Fruit fly (Drosophila melanogaster) Kc167 (cell line): ENCODE measurements around the gene Ir94d.

Experiments used
- Myc ChIP-seq: fragments of >200 bp; optimal IDR thresholded peaks from 2 replicates; lab custom pipeline; 2017; ENCODE audit warnings: missing external identifiers
- Sin3A ChIP-seq: fragments of >200 bp; optimal IDR thresholded peaks from 2 replicates; lab custom pipeline; 2018; ENCODE audit warnings: missing external identifiers
- h ChIP-seq: fragments of >200 bp; optimal IDR thresholded peaks from 3 replicates; lab custom pipeline; 2018; ENCODE audit warnings: missing external identifiers
- insv ChIP-seq: fragments of >200 bp; optimal IDR thresholded peaks from 3 replicates; lab custom pipeline; 2018; ENCODE audit warnings: missing external identifiers
- psq ChIP-seq: fragments of >200 bp; optimal IDR thresholded peaks from 2 replicates; lab custom pipeline; 2017; ENCODE audit warnings: missing external identifiers
- ttk ChIP-seq: sonication (Bioruptor generic); optimal IDR thresholded peaks from 2 replicates; lab custom pipeline; 2017; ENCODE audit warnings: missing external identifiers

Gene Ir94d

DNA sequence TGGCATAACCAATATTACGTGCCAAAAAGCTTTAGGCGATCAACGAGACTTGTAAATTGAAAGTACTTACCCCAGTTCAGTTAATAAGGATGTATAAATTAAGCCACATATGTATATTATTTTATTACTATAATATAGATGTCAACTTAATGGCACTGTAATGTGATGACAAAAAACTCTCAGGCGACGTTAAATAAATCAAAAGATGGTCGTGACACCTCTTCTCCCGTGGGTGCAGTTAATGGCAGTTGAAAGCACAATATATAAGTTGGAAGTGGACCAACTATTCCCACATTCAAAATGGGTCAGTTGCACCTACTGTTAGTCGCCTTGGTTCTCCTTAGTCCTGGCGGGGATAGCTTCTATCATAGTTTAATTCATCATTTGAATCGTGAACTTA is at the start of gene Ir94d:
Gene Ir94d (plus strand): TSS at position 301 of the 400 bp plus-strand sequence.
- TF ChIP-seq Myc (no peak), insv (lab: Kevin White, UChicago) (no peak), psq (lab: Kevin White, UChicago) (no peak), Sin3A (lab: Kevin White, UChicago) (no peak), ttk (lab: Kevin White, UChicago) (no peak), h (lab: Kevin White, UChicago) (no peak)

DNA sequence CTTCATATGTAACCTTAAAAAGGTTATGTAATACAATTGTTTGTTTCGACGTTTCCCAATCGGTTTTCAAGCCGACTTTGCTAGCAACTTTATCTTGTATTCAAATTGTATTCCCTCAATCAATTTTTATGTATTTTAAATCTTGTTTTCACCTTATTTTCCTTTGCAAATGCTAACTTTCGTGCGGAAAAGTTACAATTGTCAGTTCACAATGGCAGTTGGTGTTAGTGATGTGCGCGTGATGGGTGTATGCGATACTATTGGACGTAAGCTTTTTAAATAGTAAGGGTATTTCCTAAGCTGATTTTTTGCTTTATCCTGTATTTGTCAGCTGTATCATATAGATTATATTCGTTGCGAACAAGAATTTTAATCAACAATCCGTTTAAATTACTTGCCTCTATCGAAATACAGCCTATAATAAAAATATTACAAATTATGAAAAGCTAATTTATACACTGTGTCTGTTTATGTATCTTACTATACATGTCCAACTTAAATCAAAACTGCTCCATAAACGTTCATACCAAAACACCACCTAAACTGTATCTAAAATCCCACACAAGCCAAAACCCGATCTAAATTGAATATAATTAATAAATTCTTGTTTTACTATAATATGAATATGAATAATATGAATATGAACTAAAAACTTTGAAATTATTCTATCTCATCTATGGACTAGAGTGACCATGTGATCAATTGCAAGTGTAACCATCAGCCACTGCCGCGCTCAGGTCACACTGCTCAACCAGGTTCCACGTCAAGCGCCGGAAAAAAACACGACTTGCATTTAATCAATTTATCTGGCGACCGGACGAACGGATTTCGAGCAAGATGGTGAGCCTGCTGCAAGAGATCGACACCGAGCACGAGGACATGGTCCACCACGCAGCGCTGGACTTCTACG is 46.5 kb upstream of the Ir94d start, which contains the start of the genes ATPsynCF6 and Sec13:
Gene ATPsynCF6 (minus strand): TSS at position 236 of the 910 bp plus-strand sequence.
Gene Sec13 (plus strand): TSS at position 450 of the 910 bp plus-strand sequence.
- no peak for TF ChIP-seq psq (lab: Kevin White, UChicago)
- no peak for TF ChIP-seq Myc
- TF ChIP-seq insv (lab: Kevin White, UChicago): no peak
- no peak for TF ChIP-seq h (lab: Kevin White, UChicago)
- no peak for TF ChIP-seq Sin3A (lab: Kevin White, UChicago)
- TF ChIP-seq ttk (lab: Kevin White, UChicago): no peak

DNA sequence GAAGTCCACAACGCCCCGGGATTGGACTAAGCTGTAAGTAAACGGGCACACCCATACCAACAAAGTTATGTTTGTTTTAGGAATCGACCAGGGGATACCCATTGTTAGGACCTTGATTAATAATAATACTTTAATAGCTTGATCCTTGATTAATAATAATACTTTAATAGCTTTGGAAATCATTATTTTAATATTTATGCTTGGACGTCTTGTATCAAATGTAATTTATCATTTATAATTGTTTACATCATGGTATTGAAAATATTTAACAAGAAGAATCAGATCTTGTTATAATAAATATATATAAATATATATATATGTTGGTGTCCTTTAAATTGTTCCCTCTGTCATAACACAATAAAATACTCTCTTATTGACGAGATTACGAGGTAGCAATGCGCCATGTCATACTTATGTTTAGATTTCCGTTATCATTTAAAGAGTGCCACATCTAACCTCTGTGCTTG is 45.7 kb upstream of the Ir94d start:
- TF ChIP-seq Sin3A (lab: Kevin White, UChicago): no peak
- no peak for TF ChIP-seq ttk (lab: Kevin White, UChicago)
- no peak for TF ChIP-seq insv (lab: Kevin White, UChicago)
- TF ChIP-seq Myc: no peak
- no peak for TF ChIP-seq h (lab: Kevin White, UChicago)
- TF ChIP-seq psq (lab: Kevin White, UChicago): no peak

DNA sequence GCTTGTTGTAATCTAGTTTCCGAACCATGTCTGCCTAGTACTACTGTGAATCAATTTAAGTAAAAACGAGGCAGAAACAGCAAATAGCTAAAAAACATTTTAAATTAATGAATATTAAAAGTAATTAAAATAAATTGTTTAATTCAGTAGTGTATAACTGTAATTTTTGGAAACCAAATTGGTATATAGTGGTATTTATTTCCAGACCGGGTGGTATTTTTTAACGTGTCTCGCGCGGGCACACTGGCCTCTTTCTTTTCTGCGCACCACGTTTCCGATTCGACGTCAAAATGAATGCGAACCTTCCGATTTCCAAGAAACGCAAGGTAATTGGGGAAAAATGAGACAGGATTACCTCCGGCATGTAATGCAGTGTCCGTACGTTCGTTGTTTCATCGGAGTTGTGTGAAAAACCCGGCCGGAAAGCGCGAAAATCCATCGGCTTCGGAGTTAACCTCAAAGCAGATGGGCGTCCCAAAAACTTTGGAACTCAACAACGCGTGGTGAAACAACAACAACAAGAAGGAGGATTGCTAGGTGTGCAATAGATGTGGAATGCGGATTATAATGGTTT is 44.0 kb upstream of the Ir94d start, which contains the start of gene RpS3:
Gene RpS3 (plus strand): TSS at position 248 of the 574 bp plus-strand sequence.
- no peak for TF ChIP-seq psq (lab: Kevin White, UChicago)
- TF ChIP-seq Myc: no peak
- no peak for TF ChIP-seq insv (lab: Kevin White, UChicago)
- TF ChIP-seq ttk (lab: Kevin White, UChicago): no peak
- TF ChIP-seq h (lab: Kevin White, UChicago): no peak
- TF ChIP-seq Sin3A (lab: Kevin White, UChicago): no peak

DNA sequence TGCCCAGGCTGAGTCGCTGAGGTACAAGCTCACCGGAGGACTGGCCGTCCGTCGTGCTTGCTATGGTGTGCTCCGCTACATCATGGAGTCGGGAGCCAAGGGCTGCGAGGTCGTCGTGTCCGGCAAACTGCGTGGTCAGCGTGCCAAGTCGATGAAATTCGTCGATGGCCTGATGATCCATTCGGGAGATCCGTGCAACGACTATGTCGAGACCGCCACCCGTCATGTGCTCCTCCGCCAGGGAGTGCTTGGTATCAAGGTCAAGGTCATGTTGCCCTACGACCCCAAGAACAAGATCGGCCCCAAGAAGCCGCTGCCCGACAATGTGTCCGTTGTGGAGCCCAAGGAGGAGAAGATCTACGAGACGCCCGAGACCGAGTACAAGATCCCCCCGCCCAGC is 43.2 kb upstream of the Ir94d start:
- TF ChIP-seq ttk (lab: Kevin White, UChicago) (no peak), psq (lab: Kevin White, UChicago) (no peak), insv (lab: Kevin White, UChicago) (no peak), Sin3A (lab: Kevin White, UChicago) (no peak), h (lab: Kevin White, UChicago) (no peak), Myc (no peak)

DNA sequence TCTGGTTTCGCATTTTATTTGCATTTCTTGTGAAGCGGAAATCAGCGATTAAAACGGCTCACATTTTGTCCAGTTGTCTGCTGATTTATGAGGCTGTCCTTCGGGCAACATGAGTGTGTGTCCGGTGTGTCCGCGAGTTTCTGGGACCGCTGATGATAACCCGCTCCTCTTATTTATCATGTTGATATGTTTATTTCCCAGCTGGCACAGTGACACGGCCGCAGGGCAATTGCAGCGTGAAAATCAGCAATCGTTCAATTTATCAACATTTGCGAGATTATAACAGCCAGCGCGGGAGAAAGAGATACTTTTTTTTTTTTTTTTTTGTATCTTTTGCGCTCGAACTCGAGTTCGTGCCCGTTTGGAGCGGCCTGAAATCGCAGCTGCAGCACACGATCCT is 42.3 kb upstream of the Ir94d start:
- TF ChIP-seq h (lab: Kevin White, UChicago): no peak
- no peak for TF ChIP-seq insv (lab: Kevin White, UChicago)

DNA sequence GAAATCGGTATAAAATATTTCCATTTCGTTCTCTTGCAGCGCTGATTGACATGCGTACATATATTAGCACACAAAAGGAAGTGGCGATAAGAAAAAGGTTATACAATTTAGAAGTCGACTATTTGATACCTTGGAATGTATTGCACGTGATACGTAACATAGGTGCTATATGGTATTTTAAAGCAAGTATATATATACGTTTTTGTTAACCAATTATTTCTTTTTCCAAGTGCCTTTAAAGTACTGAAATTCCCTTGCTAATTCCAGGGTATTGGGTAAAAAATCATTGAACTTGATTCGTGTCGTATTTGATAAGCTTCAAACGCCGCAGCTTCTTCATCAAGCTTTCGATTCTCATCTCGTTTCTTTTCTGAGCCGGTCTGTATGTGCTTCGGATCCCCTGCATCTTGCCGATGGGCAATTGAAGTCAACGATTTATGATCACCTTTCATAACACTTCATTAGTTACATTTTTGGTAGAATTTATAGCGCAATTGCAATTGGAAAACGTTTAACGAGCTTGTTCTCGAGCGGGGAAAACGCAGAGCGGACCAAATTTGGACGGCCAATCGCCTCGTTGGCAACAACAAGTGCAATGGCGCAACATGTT is 39.0 kb upstream of the Ir94d start, which contains the start of gene CG4408:
Gene CG4408 (minus strand): TSS at position 60 of the 610 bp plus-strand sequence.
- no peak for TF ChIP-seq Myc
- no peak for TF ChIP-seq ttk (lab: Kevin White, UChicago)
- no peak for TF ChIP-seq h (lab: Kevin White, UChicago)
- no peak for TF ChIP-seq insv (lab: Kevin White, UChicago)
- TF ChIP-seq Sin3A (lab: Kevin White, UChicago): no peak
- no peak for TF ChIP-seq psq (lab: Kevin White, UChicago)

DNA sequence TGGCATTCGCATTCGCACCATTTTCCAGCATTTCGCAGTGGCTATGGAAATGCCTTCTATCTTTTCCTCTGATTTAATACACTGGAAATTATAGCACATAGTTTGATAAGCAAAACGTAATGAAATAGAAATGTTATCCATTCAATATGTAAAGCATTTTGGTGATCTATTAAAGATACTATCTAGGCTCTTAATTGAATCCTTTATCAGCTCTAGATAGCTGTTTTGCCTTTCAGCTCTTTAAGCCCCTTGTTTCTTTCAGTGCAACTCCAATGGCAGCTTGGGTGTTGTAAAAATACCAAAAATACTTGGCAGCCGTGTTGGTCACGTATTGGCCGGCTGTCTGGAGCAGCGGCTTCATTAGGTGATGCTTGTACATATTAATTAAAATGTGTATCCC is 37.6 kb upstream of the Ir94d start:
- TF ChIP-seq ttk (lab: Kevin White, UChicago) (no peak), insv (lab: Kevin White, UChicago) (no peak), Sin3A (lab: Kevin White, UChicago) (no peak), Myc (no peak), psq (lab: Kevin White, UChicago) (no peak), h (lab: Kevin White, UChicago) (no peak)

DNA sequence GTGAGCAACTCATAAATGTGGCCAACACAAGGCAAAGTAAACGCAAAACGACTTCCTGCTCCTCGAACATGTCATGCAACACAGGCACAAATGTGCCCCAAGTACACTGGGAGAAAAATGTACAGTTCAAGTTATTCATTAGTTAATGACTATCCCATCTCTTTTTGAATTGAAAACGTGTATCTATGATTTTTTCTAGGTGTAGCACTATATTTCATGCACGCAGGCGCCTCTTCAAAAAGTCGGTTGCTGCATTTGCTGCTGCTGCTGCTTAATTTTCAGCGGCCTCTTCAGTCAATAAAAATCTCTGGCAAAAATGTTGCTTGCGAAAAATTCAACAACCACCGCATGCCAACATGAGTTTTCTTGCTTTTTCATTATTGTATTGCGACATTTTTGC is 35.1 kb upstream of the Ir94d start:
- TF ChIP-seq psq (lab: Kevin White, UChicago) (no peak), insv (lab: Kevin White, UChicago) (no peak), h (lab: Kevin White, UChicago) (no peak), Sin3A (lab: Kevin White, UChicago) (no peak), ttk (lab: Kevin White, UChicago) (no peak), Myc (no peak)

DNA sequence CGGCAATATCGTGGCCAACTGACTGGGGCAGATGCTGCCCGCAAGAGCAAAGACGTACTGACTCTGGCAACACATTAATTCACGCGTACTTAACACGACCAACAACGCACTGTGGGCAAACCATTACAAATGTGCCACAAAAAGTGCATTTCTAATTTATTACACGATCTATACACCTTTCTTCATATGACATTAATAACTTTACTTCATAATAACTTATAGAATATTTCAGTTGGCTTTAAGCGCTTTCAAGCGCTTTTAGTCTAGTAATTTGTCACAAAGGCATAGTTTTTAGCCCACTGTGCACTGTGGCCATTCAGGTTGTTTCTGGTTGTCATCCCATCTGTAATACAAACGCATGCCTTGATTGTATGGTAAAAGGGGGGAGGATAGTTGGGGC is 34.4 kb upstream of the Ir94d start:
- TF ChIP-seq insv (lab: Kevin White, UChicago) (no peak), Myc (no peak), psq (lab: Kevin White, UChicago) (no peak), ttk (lab: Kevin White, UChicago) (no peak), h (lab: Kevin White, UChicago) (no peak), Sin3A (lab: Kevin White, UChicago) (no peak)

DNA sequence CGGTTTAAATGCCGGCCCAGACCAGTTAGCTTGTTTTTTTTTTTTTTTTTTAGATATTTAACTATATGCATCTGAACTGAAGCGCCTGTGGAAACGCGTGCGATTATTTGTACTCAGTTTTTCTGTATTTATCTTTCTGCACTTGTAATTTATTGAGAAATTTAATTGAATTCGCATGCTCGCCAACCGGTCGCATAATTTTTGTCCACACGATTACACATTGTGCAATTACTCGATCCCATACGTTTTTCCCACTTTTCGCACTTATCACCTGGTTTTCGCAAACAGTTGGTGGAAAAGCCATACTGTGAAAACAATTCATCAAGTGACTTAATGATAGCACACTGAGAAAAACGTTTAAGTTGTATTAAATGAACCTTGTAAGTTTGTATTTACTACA is 30.0 kb upstream of the Ir94d start, which contains the start of gene CG42827:
Gene CG42827 (plus strand): TSS at position 301 of the 400 bp plus-strand sequence.
- no peak for TF ChIP-seq h (lab: Kevin White, UChicago)
- no peak for TF ChIP-seq Sin3A (lab: Kevin White, UChicago)
- TF ChIP-seq ttk (lab: Kevin White, UChicago): no peak
- no peak for TF ChIP-seq insv (lab: Kevin White, UChicago)
- no peak for TF ChIP-seq psq (lab: Kevin White, UChicago)
- no peak for TF ChIP-seq Myc
